Worm (Caenorhabditis elegans) whole organism, early embryonic: Measurements from ENCODE around the gene srxa-10.

ENCODE experiments used
- B0310.2 ChIP-seq: sonication (generic microtip); optimal IDR thresholded peaks from 2 replicates; lab custom pipeline; 2016; ENCODE audit warnings: mild to moderate bottlenecking, missing genetic modification characterization, missing compliant biosample characterization
- F13C5.2 ChIP-seq: sonication (generic microtip); optimal IDR thresholded peaks from 2 replicates; lab custom pipeline; 2017; ENCODE audit warnings: mild to moderate bottlenecking, missing genetic modification characterization, inconsistent platforms, missing compliant biosample characterization
- aly-1 ChIP-seq: sonication (generic microtip); optimal IDR thresholded peaks from 2 replicates; lab custom pipeline; 2016; ENCODE audit warnings: missing genetic modification characterization, missing compliant biosample characterization
- ama-1 ChIP-seq: fragments of 150-350 bp; optimal IDR thresholded peaks from 2 replicates; lab custom pipeline; 2014
- ceh-36 ChIP-seq: sonication (generic microtip); optimal IDR thresholded peaks from 2 replicates; lab custom pipeline; 2016; ENCODE audit warnings: missing genetic modification characterization, inconsistent platforms, missing compliant biosample characterization
- ets-7 ChIP-seq: sonication (generic microtip); optimal IDR thresholded peaks from 2 replicates; lab custom pipeline; 2016; ENCODE audit warnings: missing genotype, missing genetic modification characterization, missing compliant biosample characterization
- flt-1 ChIP-seq: fragments of 200-800 bp; sonication (Bioruptor generic); IDR thresholded peaks from 2 replicates; pipeline ENCODE4 v1.3.6; 2022; ENCODE audit warnings: missing genetic modification characterization, missing compliant biosample characterization
- hmbx-1 ChIP-seq: sonication (generic microtip); optimal IDR thresholded peaks from 2 replicates; lab custom pipeline; 2016; ENCODE audit warnings: mild to moderate bottlenecking, missing genetic modification characterization, missing compliant biosample characterization
- pes-1 ChIP-seq: fragments of 200-800 bp; sonication (Bioruptor generic); IDR thresholded peaks from 2 replicates; pipeline ENCODE4 v1.3.6; 2022; ENCODE audit warnings: missing genetic modification reagents, missing genetic modification characterization, missing compliant biosample characterization
- tbx-11 ChIP-seq: fragments of 200-800 bp; sonication (Bioruptor generic); IDR thresholded peaks from 2 replicates; pipeline ENCODE4 v1.3.6; 2022; ENCODE audit warnings: missing genetic modification characterization, missing compliant biosample characterization
- tbx-37 ChIP-seq: fragments of 200-800 bp; sonication (Bioruptor generic); conservative IDR thresholded peaks from 2 replicates; pipeline ENCODE4 v1.3.6; 2022; ENCODE audit warnings: missing genetic modification reagents, missing genetic modification characterization, missing compliant biosample characterization
- tra-4 ChIP-seq: sonication (generic microtip); optimal IDR thresholded peaks from 2 replicates; lab custom pipeline; 2017; ENCODE audit warnings: missing genetic modification characterization, missing compliant biosample characterization

- no peak for TF ChIP-seq flt-1 (GFP tag; lab: Robert Waterston, UW)
- TF ChIP-seq ceh-36 (tag; lab: Kevin White, UChicago): no peak
- no peak for TF ChIP-seq tra-4
- TF ChIP-seq F13C5.2 (tag; lab: Kevin White, UChicago): no peak
- no peak for TF ChIP-seq pes-1 (GFP tag; lab: Robert Waterston, UW)
- TF ChIP-seq tbx-37 (GFP tag; lab: Robert Waterston, UW): no peak
- no peak for TF ChIP-seq ama-1 (lab: Kevin White, UChicago)
- no peak for TF ChIP-seq ets-7 (tag; lab: Kevin White, UChicago)
- no peak for TF ChIP-seq tbx-11 (GFP tag; lab: Robert Waterston, UW)
- no peak for TF ChIP-seq aly-1 (tag; lab: Kevin White, UChicago)
- TF ChIP-seq B0310.2: no peak
- no peak for TF ChIP-seq hmbx-1 (tag; lab: Kevin White, UChicago)
Measured at ce11 chrIII:9827163-9827951, 31.0 kb upstream of the srxa-10 start, which contains the start of the genes ZK632.10 and ZK632.11.
